Fruit fly (Drosophila melanogaster): ENCODE results near the gene Zip99C.

Gene Zip99C

DNA sequence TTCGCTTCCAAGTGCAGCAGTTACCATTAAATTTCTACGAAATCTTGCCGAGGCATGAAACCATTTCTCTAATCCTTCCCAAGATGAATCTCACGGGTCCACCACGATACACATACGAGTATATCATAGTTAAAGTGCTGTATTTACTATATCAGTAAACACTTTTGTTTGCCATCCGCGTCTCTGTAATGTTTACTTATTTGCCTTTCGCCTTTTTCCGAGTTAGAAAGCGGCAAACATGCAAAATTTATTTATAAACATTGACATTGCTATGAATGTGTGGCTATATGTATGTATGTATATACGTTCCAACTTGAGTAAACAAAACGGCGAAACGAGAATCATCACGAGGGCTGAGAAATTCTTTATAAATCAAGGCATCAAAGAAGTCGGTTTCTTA lies 37.8 kb downstream of the Zip99C start (continued):
- TF ChIP-seq CG17186 (GFP tag; optimal IDR thresholded peaks at IDR 0.05) (peak; percentile 29), CG14860 (GFP tag; IDR thresholded peaks at IDR 0.05; ENCODE audit: partially characterized antibody) (no peak), Mad (GFP tag; optimal IDR thresholded peaks at IDR 0.05) (no peak), Elba2 (GFP tag; optimal IDR thresholded peaks at IDR 0.05) (no peak), Rfx (GFP tag; IDR thresholded peaks at IDR 0.05) (no peak), CG13894 (tag; optimal IDR thresholded peaks at IDR 0.05) (no peak), ATbp (GFP tag; optimal IDR thresholded peaks at IDR 0.05) (peak; percentile 62), CG11456 (GFP tag; IDR thresholded peaks at IDR 0.05) (no peak), Doc2 (GFP tag; IDR thresholded peaks at IDR 0.05) (no peak), Ravus (GFP tag; IDR thresholded peaks at IDR 0.05) (no peak), CG8089 (GFP tag; optimal IDR thresholded peaks at IDR 0.05) (no peak), CG17568 (GFP tag; optimal IDR thresholded peaks at IDR 0.05) (no peak), CG7271 (tag; optimal IDR thresholded peaks at IDR 0.05) (peak; percentile 85), pan (optimal IDR thresholded peaks at IDR 0.05) (no peak), pan (GFP tag; optimal IDR thresholded peaks at IDR 0.05 in 1 of 2, IDR thresholded peaks at IDR 0.05 in 1 of 2) (no peak), CG2889 (GFP tag; IDR thresholded peaks at IDR 0.05) (no peak), CG6813 (GFP tag; optimal IDR thresholded peaks at IDR 0.05) (peak; percentile 90), corto (GFP tag; optimal IDR thresholded peaks at IDR 0.05) (no peak), prd (optimal IDR thresholded peaks at IDR 0.05) (no peak), prd (GFP tag; IDR thresholded peaks at IDR 0.05) (no peak), nom (GFP tag; optimal IDR thresholded peaks at IDR 0.05) (no peak), br (optimal IDR thresholded peaks at IDR 0.05) (no peak), sd (tag; optimal IDR thresholded peaks at IDR 0.05) (no peak), nau (GFP tag; optimal IDR thresholded peaks at IDR 0.05) (no peak), CG12942 (GFP tag; optimal IDR thresholded peaks at IDR 0.05) (no peak), cas (GFP tag; IDR thresholded peaks at IDR 0.05) (no peak), gcm (GFP tag; optimal IDR thresholded peaks at IDR 0.05) (peak; percentile 13), crc (GFP tag; optimal IDR thresholded peaks at IDR 0.05) (no peak), CG9437 (GFP tag; optimal IDR thresholded peaks at IDR 0.05) (no peak), zen2 (GFP tag; IDR thresholded peaks at IDR 0.05; ENCODE audit: partially characterized antibody) (no peak), CG3163 (GFP tag; optimal IDR thresholded peaks at IDR 0.05) (no peak), ttk (GFP tag; IDR thresholded peaks at IDR 0.05) (no peak), fd96Cb (tag; optimal IDR thresholded peaks at IDR 0.05) (no peak), eve (GFP tag; optimal IDR thresholded peaks at IDR 0.05) (no peak), CG31365 (tag; optimal IDR thresholded peaks at IDR 0.05) (peak; percentile 62), hbn (GFP tag; IDR thresholded peaks at IDR 0.05; ENCODE audit: partially characterized antibody) (no peak), ash1 (GFP tag; optimal IDR thresholded peaks at IDR 0.05) (no peak), chn (GFP tag; optimal IDR thresholded peaks at IDR 0.05) (no peak), CG11085 (GFP tag; IDR thresholded peaks at IDR 0.05) (no peak), CG13624 (GFP tag; optimal IDR thresholded peaks at IDR 0.05) (no peak), odd (GFP tag; optimal IDR thresholded peaks at IDR 0.05) (no peak), Oaz (GFP tag; IDR thresholded peaks at IDR 0.05) (no peak), Nf-YB (GFP tag; optimal IDR thresholded peaks at IDR 0.05) (no peak), CG14667 (GFP tag; IDR thresholded peaks at IDR 0.05) (no peak), BtbVII (GFP tag; optimal IDR thresholded peaks at IDR 0.05) (peak; percentile 45), zen (tag; optimal IDR thresholded peaks at IDR 0.05) (peak; percentile 81), CG8944 (GFP tag; optimal IDR thresholded peaks at IDR 0.05) (no peak), CTCF (GFP tag; optimal IDR thresholded peaks at IDR 0.05) (no peak), crol (GFP tag; IDR thresholded peaks at IDR 0.05) (no peak), Meics (GFP tag; optimal IDR thresholded peaks at IDR 0.05) (peak; percentile 19), CG7372 (GFP tag; IDR thresholded peaks at IDR 0.05) (no peak), MBD-R2 (GFP tag; IDR thresholded peaks at IDR 0.05) (no peak), tin (GFP tag; optimal IDR thresholded peaks at IDR 0.05) (no peak)

All from whole organism, embryonic.